Worm (Caenorhabditis elegans) whole organism, L1 larva: Measurements from ENCODE around the gene sec-6.

Experiments
- alr-1 ChIP-seq: fragments of 200-800 bp; sonication (Bioruptor generic); optimal IDR thresholded peaks from 2 replicates; lab custom pipeline; 2018; ENCODE audit warnings: borderline replicate concordance, mild to moderate bottlenecking, missing genetic modification characterization, missing compliant biosample characterization
- ama-1 ChIP-seq: fragments of 150-350 bp; optimal IDR thresholded peaks from 2 replicates; lab custom pipeline; 2014
- egl-27 ChIP-seq, 2 experiments: fragments of 150-350 bp in 1 of 2; sonication (generic microtip); optimal IDR thresholded peaks; 3 replicates each; lab custom pipeline; 2017 to 2018; ENCODE audit warnings: missing biosample characterization in 2 of 2, missing genetic modification characterization in 2 of 2, missing genetic modification reagents in 2 of 2
- fkh-10 ChIP-seq: sonication (generic microtip); optimal IDR thresholded peaks from 2 replicates; lab custom pipeline; 2017; ENCODE audit warnings: missing biosample characterization, missing genetic modification reagents, missing genetic modification characterization
- fos-1 ChIP-seq: fragments of 150-350 bp; optimal IDR thresholded peaks from 2 replicates; lab custom pipeline; 2014; ENCODE audit warnings: missing biosample characterization, missing genetic modification characterization
- hlh-17 ChIP-seq: fragments of 200-800 bp; sonication (Bioruptor generic); optimal IDR thresholded peaks from 2 replicates; lab custom pipeline; 2018; ENCODE audit warnings: missing genetic modification characterization, mild to moderate bottlenecking, missing compliant biosample characterization, moderate library complexity, borderline replicate concordance
- lsy-2 ChIP-seq, 2 experiments: fragments of 150-350 bp; optimal IDR thresholded peaks; 2 replicates each; lab custom pipeline; 2014; ENCODE audit warnings: missing biosample characterization in 2 of 2, missing genetic modification characterization in 2 of 2
- nhr-76 ChIP-seq: sonication (generic microtip); optimal IDR thresholded peaks from 2 replicates; lab custom pipeline; 2017; ENCODE audit warnings: missing biosample characterization, missing genetic modification characterization
- nhr-77 ChIP-seq: fragments of 150-350 bp; optimal IDR thresholded peaks from 2 replicates; lab custom pipeline; 2014; ENCODE audit warnings: missing biosample characterization, missing genetic modification characterization

- TF ChIP-seq fos-1 (tag; lab: Kevin White, UChicago), result no peak
- TF ChIP-seq alr-1 (tag; lab: Kevin White, UChicago), result no peak
- no peak for TF ChIP-seq fkh-10 (GFP tag; lab: Kevin White, UChicago)
- TF ChIP-seq ama-1 (lab: Kevin White, UChicago), result no peak
- TF ChIP-seq hlh-17 (GFP tag; lab: Kevin White, UChicago), result no peak
- TF ChIP-seq nhr-77 (tag; lab: Kevin White, UChicago), result no peak
- no peak for TF ChIP-seq nhr-76 (tag; lab: Kevin White, UChicago)
- no peak for TF ChIP-seq egl-27 (tag; optimal IDR thresholded peaks at IDR 0.05; lab: Kevin White, UChicago)
- no peak for TF ChIP-seq lsy-2 (tag; optimal IDR thresholded peaks at IDR 0.05; lab: Kevin White, UChicago)
Measured at ce11 chrII:5414040-5414439, 54.7 kb downstream of the sec-6 start, which contains the start of the genes EEED8.14 and EEED8.3.
